Fruit fly (Drosophila melanogaster): ENCODE results near the gene sstn.

DNA sequence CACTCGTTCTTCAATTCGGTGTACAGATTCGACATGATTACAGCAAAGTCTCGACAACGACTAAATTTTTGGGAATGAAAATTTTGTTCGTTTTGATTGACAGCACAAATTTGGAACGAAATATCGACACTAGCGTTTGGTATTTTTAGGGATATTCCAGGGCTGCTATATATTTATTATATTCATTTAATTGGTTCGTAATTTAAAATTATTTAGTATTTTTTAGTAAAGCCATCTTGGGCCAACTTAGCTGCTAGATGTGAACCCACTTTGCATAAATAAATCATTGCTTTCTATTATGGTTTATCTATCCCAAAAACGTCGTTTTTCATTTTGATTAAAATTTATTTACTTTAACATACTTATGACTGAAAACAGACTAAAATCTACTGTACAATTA lies 52.0 kb downstream of the sstn start, which contains the start of gene Rpn12R:
- TF ChIP-seq usp (GFP tag; optimal IDR thresholded peaks at IDR 0.05) (no peak), Dll (optimal IDR thresholded peaks at IDR 0.05) (no peak)

Data from whole organism.